Fruit fly (Drosophila melanogaster) whole organism, embryonic: Measurements from ENCODE around the gene tmod.
A peak's percentile ranks its signal among the peaks of the same experiment; 100 is the strongest.

Source experiments
- Asciz ChIP-seq: fragments of 200-800 bp; sonication (Bioruptor generic); optimal IDR thresholded peaks from 2 replicates; lab custom pipeline; 2017; ENCODE audit warnings: missing biosample characterization, mild to moderate bottlenecking, missing genetic modification characterization, missing genetic modification reagents
- CG10543 ChIP-seq: fragments of 200-800 bp; sonication (Bioruptor generic); optimal IDR thresholded peaks from 3 replicates; lab custom pipeline; 2017; ENCODE audit warnings: missing biosample characterization, mild to moderate bottlenecking, missing genetic modification characterization, moderate library complexity
- CG14014 ChIP-seq: fragments of 200-800 bp; sonication (Bioruptor generic); IDR thresholded peaks from 2 replicates; pipeline ENCODE4 v1.3.6; 2022; ENCODE audit warnings: missing biosample characterization, missing genetic modification characterization
- CG15011 ChIP-seq: fragments of 200-800 bp; sonication (Bioruptor generic); optimal IDR thresholded peaks from 3 replicates; lab custom pipeline; 2018; ENCODE audit warnings: missing biosample characterization, mild to moderate bottlenecking, missing genetic modification characterization
- CG15696 ChIP-seq: fragments of 200-800 bp; sonication (Bioruptor generic); optimal IDR thresholded peaks from 2 replicates; lab custom pipeline; 2019; ENCODE audit warnings: missing biosample characterization, mild to moderate bottlenecking, missing genetic modification characterization, moderate library complexity
- CG18262 ChIP-seq: fragments of 200-800 bp; optimal IDR thresholded peaks from 3 replicates; lab custom pipeline; 2019; ENCODE audit warnings: missing biosample characterization, mild to moderate bottlenecking, missing genetic modification characterization, moderate library complexity
- CG3163 ChIP-seq: fragments of 200-800 bp; sonication (Bioruptor generic); optimal IDR thresholded peaks from 3 replicates; lab custom pipeline; 2016; ENCODE audit warnings: missing biosample characterization, missing genetic modification characterization
- CG34422 ChIP-seq: fragments of 200-800 bp; sonication (Bioruptor generic); IDR thresholded peaks from 3 replicates; pipeline ENCODE4 v1.3.6; 2022; ENCODE audit warnings: missing biosample characterization, missing genetic modification characterization
- CG3726 ChIP-seq: fragments of 200-800 bp; sonication (Bioruptor generic); IDR thresholded peaks from 3 replicates; pipeline ENCODE4, ENCODE4 v1.3.6; 2022; ENCODE audit warnings: missing biosample characterization, missing genetic modification characterization
- CG4360 ChIP-seq: fragments of 200-800 bp; sonication (Bioruptor generic); IDR thresholded peaks from 2 replicates; pipeline ENCODE4 v1.3.6; 2022; ENCODE audit warnings: missing biosample characterization, missing genetic modification characterization
- CG43689 ChIP-seq: fragments of 200-800 bp; sonication (Bioruptor generic); IDR thresholded peaks from 2 replicates; pipeline ENCODE4 v1.3.6; 2022; ENCODE audit warnings: missing biosample characterization, missing genetic modification characterization
- CG4617 ChIP-seq: fragments of 200-800 bp; sonication (Bioruptor generic); optimal IDR thresholded peaks from 3 replicates; lab custom pipeline; 2016; ENCODE audit warnings: missing biosample characterization, missing genetic modification characterization, borderline replicate concordance
- CG6254 ChIP-seq: fragments of 200-800 bp; sonication (Bioruptor generic); optimal IDR thresholded peaks from 3 replicates; lab custom pipeline; 2017; ENCODE audit warnings: mild to moderate bottlenecking, missing biosample characterization, missing genetic modification reagents, missing genetic modification characterization
- CG8924 ChIP-seq: fragments of 200-800 bp; optimal IDR thresholded peaks from 3 replicates; lab custom pipeline; 2019; ENCODE audit warnings: missing biosample characterization, mild to moderate bottlenecking, missing genetic modification characterization, moderate library complexity
- CG9727 ChIP-seq: fragments of 200-800 bp; sonication (Bioruptor generic); optimal IDR thresholded peaks from 3 replicates; lab custom pipeline; 2017; ENCODE audit warnings: missing biosample characterization, mild to moderate bottlenecking, missing genetic modification characterization
- E2f1 ChIP-seq: fragments of 200-800 bp; sonication (Bioruptor generic); IDR thresholded peaks from 2 replicates; pipeline ENCODE4 v1.3.6; 2022; ENCODE audit warnings: missing biosample characterization, missing genetic modification characterization
- E2f2 ChIP-seq: fragments of 200-800 bp; sonication (Bioruptor generic); IDR thresholded peaks from 2 replicates; pipeline ENCODE4 v1.3.6; 2022; ENCODE audit warnings: missing biosample characterization, missing genetic modification characterization
- Eip74EF ChIP-seq, 2 experiments: fragments of 200-800 bp in 1 of 2; fragments of >200 bp in 1 of 2; sonication (Bioruptor generic) in 1 of 2; optimal IDR thresholded peaks; 2 replicates each; lab custom pipeline; 2017 to 2019; ENCODE audit warnings: missing biosample characterization in 2 of 2, missing genetic modification characterization in 2 of 2, mild to moderate bottlenecking in 1 of 2, moderate library complexity in 1 of 2
- Fer1 ChIP-seq: fragments of 200-800 bp; sonication (Bioruptor generic); optimal IDR thresholded peaks from 2 replicates; lab custom pipeline; 2017; ENCODE audit warnings: missing biosample characterization, mild to moderate bottlenecking, missing genetic modification characterization
- MESR4 ChIP-seq: fragments of 200-800 bp; sonication (Bioruptor generic); optimal IDR thresholded peaks from 2 replicates; lab custom pipeline; 2018; ENCODE audit warnings: missing biosample characterization, mild to moderate bottlenecking, missing genetic modification characterization, moderate library complexity
- Max ChIP-seq: fragments of 200-800 bp; sonication (Bioruptor generic); optimal IDR thresholded peaks from 2 replicates; lab custom pipeline; 2016; ENCODE audit warnings: missing biosample characterization, mild to moderate bottlenecking, missing genetic modification characterization
- Opbp ChIP-seq: fragments of 200-800 bp; sonication (Bioruptor generic); IDR thresholded peaks from 3 replicates; pipeline ENCODE4 v1.3.6; 2022; ENCODE audit warnings: missing biosample characterization, missing genetic modification characterization; ENCODE audit not compliant: partially characterized antibody
- Pdp1 ChIP-seq, 2 experiments: fragments of 200-800 bp; sonication (Bioruptor generic); optimal IDR thresholded peaks; 3 replicates each; lab custom pipeline; 2016; ENCODE audit warnings: missing biosample characterization in 2 of 2, missing genetic modification characterization in 2 of 2, mild to moderate bottlenecking in 1 of 2, moderate library complexity in 1 of 2
- Trl ChIP-seq, 3 experiments: fragments of >200 bp in 2 of 3; fragments of 200-800 bp in 1 of 3; sonication (Bioruptor generic) in 1 of 3; optimal IDR thresholded peaks; 2 replicates in 1 of 3; 3 replicates in 2 of 3; lab custom pipeline; 2016 to 2017; ENCODE audit warnings: missing biosample characterization in 1 of 3, missing genetic modification characterization in 1 of 3
- YL-1 ChIP-seq: fragments of 200-800 bp; sonication (Bioruptor generic); optimal IDR thresholded peaks from 3 replicates; lab custom pipeline; 2017; ENCODE audit warnings: missing biosample characterization, mild to moderate bottlenecking, missing genetic modification characterization
- abd-A ChIP-seq: fragments of 200-800 bp; sonication (Bioruptor generic); optimal IDR thresholded peaks from 3 replicates; lab custom pipeline; 2019; ENCODE audit warnings: missing biosample characterization, mild to moderate bottlenecking, missing genetic modification characterization, moderate library complexity
- crol ChIP-seq: fragments of 200-800 bp; sonication (Bioruptor generic); IDR thresholded peaks from 2 replicates; pipeline ENCODE4 v1.3.6; 2022; ENCODE audit warnings: missing biosample characterization, missing genetic modification characterization
- eve ChIP-seq, 2 experiments: fragments of >200 bp; optimal IDR thresholded peaks; 2 replicates each; lab custom pipeline; 2017; ENCODE audit warnings: missing biosample characterization in 2 of 2, missing genetic modification characterization in 2 of 2
- ftz-f1 ChIP-seq: fragments of 200-800 bp; sonication (Bioruptor generic); optimal IDR thresholded peaks from 2 replicates; lab custom pipeline; 2016; ENCODE audit warnings: missing biosample characterization, missing genetic modification characterization
- kay ChIP-seq: fragments of 200-800 bp; sonication (Bioruptor generic); optimal IDR thresholded peaks from 2 replicates; lab custom pipeline; 2016; ENCODE audit warnings: missing biosample characterization, missing genetic modification characterization
- lab ChIP-seq: fragments of 200-800 bp; sonication (Bioruptor generic); optimal IDR thresholded peaks from 3 replicates; lab custom pipeline; 2017; ENCODE audit warnings: missing biosample characterization, missing genetic modification characterization, mild to moderate bottlenecking, moderate library complexity, missing genetic modification reagents
- luna ChIP-seq: fragments of 200-800 bp; sonication (Bioruptor generic); optimal IDR thresholded peaks from 2 replicates; lab custom pipeline; 2016; ENCODE audit warnings: missing biosample characterization, missing genetic modification characterization
- nau ChIP-seq: fragments of 200-800 bp; sonication (Bioruptor generic); optimal IDR thresholded peaks from 3 replicates; lab custom pipeline; 2017; ENCODE audit warnings: missing biosample characterization, mild to moderate bottlenecking, missing genetic modification characterization, missing genetic modification reagents
- nerfin-2 ChIP-seq: fragments of 200-800 bp; sonication (Bioruptor generic); IDR thresholded peaks from 2 replicates; pipeline ENCODE4 v1.3.6; 2022; ENCODE audit warnings: missing biosample characterization, missing genetic modification characterization; ENCODE audit not compliant: partially characterized antibody
- onecut ChIP-seq: fragments of 200-800 bp; sonication (Bioruptor generic); IDR thresholded peaks from 2 replicates; pipeline ENCODE4 v1.3.6; 2022; ENCODE audit warnings: missing biosample characterization, missing genetic modification characterization
- psq ChIP-seq: fragments of 200-800 bp; sonication (Bioruptor generic); optimal IDR thresholded peaks from 2 replicates; lab custom pipeline; 2017; ENCODE audit warnings: missing biosample characterization, missing genetic modification characterization
- row ChIP-seq: fragments of 200-800 bp; sonication (Bioruptor generic); IDR thresholded peaks from 3 replicates; pipeline ENCODE4 v1.3.6; 2022; ENCODE audit warnings: missing biosample characterization, missing genetic modification characterization
- scrt ChIP-seq: fragments of 200-800 bp; sonication (Bioruptor generic); optimal IDR thresholded peaks from 2 replicates; lab custom pipeline; 2018; ENCODE audit warnings: missing biosample characterization, mild to moderate bottlenecking, missing genetic modification characterization, moderate library complexity
- sens ChIP-seq: fragments of 200-800 bp; sonication (Bioruptor generic); peaks from one replicate; lab custom pipeline; 2016; ENCODE audit warnings: missing biosample characterization, missing genetic modification characterization
- sqz ChIP-seq: fragments of 200-800 bp; sonication (Bioruptor generic); optimal IDR thresholded peaks from 3 replicates; lab custom pipeline; 2018; ENCODE audit warnings: missing biosample characterization, mild to moderate bottlenecking, missing genetic modification characterization
- ssp ChIP-seq: fragments of 200-800 bp; sonication (Bioruptor generic); IDR thresholded peaks from 2 replicates; pipeline ENCODE4 v1.3.6; 2022; ENCODE audit warnings: missing biosample characterization, missing genetic modification characterization
- unc-4 ChIP-seq: fragments of 200-800 bp; sonication (Bioruptor generic); IDR thresholded peaks from 2 replicates; pipeline ENCODE4 v1.3.6; 2022; ENCODE audit warnings: missing biosample characterization, missing genetic modification characterization; ENCODE audit not compliant: partially characterized antibody
- vvl ChIP-seq: fragments of 200-800 bp; sonication (Bioruptor generic); IDR thresholded peaks from 2 replicates; pipeline ENCODE4 v1.3.6; 2022; ENCODE audit warnings: missing biosample characterization, missing genetic modification characterization
- yki ChIP-seq: fragments of >200 bp; optimal IDR thresholded peaks from 3 replicates; lab custom pipeline; 2018

The tmod gene

dm6 chr3R:30563260-30564080 is 31.1 kb downstream of the tmod start (continued):
- TF ChIP-seq Fer1 (GFP tag; lab: Kevin White, UChicago) (peak; percentile 19), CG6254 (GFP tag; lab: Kevin White, UChicago) (peak; percentile 34), sens (GFP tag; lab: Kevin White, UChicago) (peak; percentile 52), Pdp1 (GFP tag; optimal IDR thresholded peaks at IDR 0.05; lab: Kevin White, UChicago) (peak in 1 of 2 experiments; percentile 93), onecut (peak; percentile 89), CG8924 (tag; lab: Kevin White, UChicago) (peak; percentile 82), ssp (GFP tag; lab: Robert Waterston, UW) (no peak), CG15011 (no peak), Trl (optimal IDR thresholded peaks at IDR 0.05; lab: Kevin White, UChicago) (peak; percentile 95 to 96), Trl (GFP tag; optimal IDR thresholded peaks at IDR 0.05; lab: Kevin White, UChicago) (no peak), MESR4 (peak; percentile 87), YL-1 (peak; percentile 12), yki (peak; percentile 57), E2f1 (GFP tag; lab: Robert Waterston, UW) (no peak), CG43689 (GFP tag; lab: Robert Waterston, UW) (no peak), E2f2 (GFP tag; lab: Robert Waterston, UW) (peak; percentile 5; the same call in 1 of the 2 replicates), psq (GFP tag; lab: Kevin White, UChicago) (no peak), CG14014 (no peak), CG4617 (peak; percentile 61), CG10543 (GFP tag; lab: Kevin White, UChicago) (peak; percentile 20), sqz (GFP tag; lab: Kevin White, UChicago) (peak; percentile 85), eve (GFP tag; optimal IDR thresholded peaks at IDR 0.05; lab: Kevin White, UChicago) (peak in 1 of 2 experiments; percentile 71), row (GFP tag; lab: Robert Waterston, UW) (0 out of 3 replicates have a peak, but pooled peaks have one; percentile 1), CG34422 (GFP tag; lab: Robert Waterston, UW) (peak; percentile 65; the same call in 1 of the 3 replicates), CG3726 (no peak), abd-A (tag; lab: Kevin White, UChicago) (peak; percentile 45), Opbp (GFP tag; lab: Robert Waterston, UW) (no peak), CG4360 (GFP tag; lab: Robert Waterston, UW) (peak; percentile 95), Asciz (GFP tag; lab: Kevin White, UChicago) (no peak), crol (GFP tag; lab: Robert Waterston, UW) (peak; percentile 60; the same call in 1 of the 2 replicates), CG18262 (no peak), unc-4 (GFP tag; lab: Robert Waterston, UW) (0 out of 2 replicates have a peak, but pooled peaks have one; percentile 11), scrt (GFP tag; lab: Kevin White, UChicago) (peak; percentile 15), luna (GFP tag; lab: Kevin White, UChicago) (no peak), CG3163 (peak; percentile 95), Max (GFP tag; lab: Kevin White, UChicago) (no peak), lab (GFP tag; lab: Kevin White, UChicago) (peak; percentile 33), Eip74EF (GFP tag; optimal IDR thresholded peaks at IDR 0.05; lab: Kevin White, UChicago) (peak in 1 of 2 experiments; percentile 31), nerfin-2 (GFP tag; lab: Robert Waterston, UW) (no peak), CG15696 (tag; lab: Kevin White, UChicago) (no peak), ftz-f1 (GFP tag; lab: Kevin White, UChicago) (peak; percentile 35), nau (GFP tag; lab: Kevin White, UChicago) (peak; percentile 2), vvl (GFP tag; lab: Robert Waterston, UW) (peak; percentile 24; the same call in 1 of the 2 replicates), CG9727 (peak; percentile 2), kay (GFP tag; lab: Kevin White, UChicago) (peak; percentile 8)
- TF ChIP-seq, all 482 proteins: peak for 42
